Fruit fly (Drosophila melanogaster) whole organism, pupa: ENCODE results near the gene RYa-R.
A peak's percentile ranks its signal among the peaks of the same experiment; 100 is the strongest.

Experiments used
- CG17806 ChIP-seq: fragments of 200-800 bp; sonication (Bioruptor generic); optimal IDR thresholded peaks from 2 replicates; lab custom pipeline; 2018; ENCODE audit warnings: missing biosample characterization, mild to moderate bottlenecking, missing genetic modification characterization, moderate library complexity
- CG4496 ChIP-seq: fragments of 200-800 bp; sonication (Bioruptor generic); IDR thresholded peaks from 3 replicates; pipeline ENCODE4 v1.3.6; 2022; ENCODE audit warnings: missing biosample characterization, missing genetic modification characterization
- CG8301 ChIP-seq: fragments of 200-800 bp; sonication (Bioruptor generic); optimal IDR thresholded peaks from 2 replicates; lab custom pipeline; 2018; ENCODE audit warnings: missing biosample characterization, mild to moderate bottlenecking, missing genetic modification characterization
- Pif1B ChIP-seq: fragments of 200-800 bp; sonication (Bioruptor generic); optimal IDR thresholded peaks from 3 replicates; lab custom pipeline; 2016; ENCODE audit warnings: missing biosample characterization, missing genetic modification characterization

DNA sequence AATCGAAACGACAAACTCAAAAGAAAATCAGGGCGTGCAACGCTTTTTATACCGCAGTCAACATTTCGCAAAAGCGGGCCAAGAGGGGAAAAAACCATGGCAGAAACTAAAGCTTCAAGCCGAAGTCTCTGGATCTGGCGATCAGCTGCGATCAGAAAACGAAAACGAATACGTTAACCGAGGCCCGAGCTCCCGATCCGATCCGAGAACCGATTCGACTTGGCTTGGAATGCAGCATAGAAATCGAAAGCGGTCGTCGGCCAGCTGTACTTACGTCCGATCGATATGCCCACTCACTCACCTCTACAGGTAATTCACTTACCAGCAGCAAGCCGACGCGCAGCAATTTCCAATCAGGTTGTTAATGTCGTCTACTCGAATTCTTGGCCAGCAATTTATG, 94.3 kb downstream of the RYa-R start, which contains the start of gene Cpr97Eb:
- no peak for TF ChIP-seq CG17806 (tag; lab: Kevin White, UChicago)
- no peak for TF ChIP-seq CG8301 (tag; lab: Kevin White, UChicago)
- TF ChIP-seq CG4496 (GFP tag; lab: Robert Waterston, UW), result peak; percentile 15; the same call in 1 of the 3 replicates
- TF ChIP-seq Pif1B (GFP tag; lab: Kevin White, UChicago), result no peak
